Worm (Caenorhabditis elegans): ENCODE measurements around the gene F52B11.2.

DNA sequence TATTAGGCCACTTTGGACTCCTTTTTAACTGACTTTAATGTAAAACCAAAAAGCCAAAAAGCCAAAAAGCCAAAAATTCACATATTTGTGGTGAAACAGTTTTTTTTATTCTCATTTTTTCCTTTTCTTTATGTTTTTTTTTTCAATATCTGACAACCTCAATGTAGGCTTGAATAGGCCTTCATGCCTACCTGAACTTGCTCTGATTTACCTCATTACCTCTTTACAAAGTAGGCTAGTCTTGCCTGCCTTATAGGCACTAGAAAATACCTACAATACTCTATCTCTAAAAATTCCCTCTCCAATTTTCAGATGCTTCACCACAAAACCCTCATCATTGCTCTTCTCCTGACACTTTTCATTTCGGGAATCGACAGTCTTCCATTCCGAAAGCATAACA, 22.9 kb downstream of the F52B11.2 start, which contains the start of gene ins-34:
- no peak for TF ChIP-seq K02D7.2 (tag; optimal IDR thresholded peaks at IDR 0.05)
- no peak for TF ChIP-seq ttx-3 (tag; optimal IDR thresholded peaks at IDR 0.05)
- no peak for TF ChIP-seq hlh-6 (tag; optimal IDR thresholded peaks at IDR 0.05)
- TF ChIP-seq hlh-8 (tag; optimal IDR thresholded peaks at IDR 0.05) = no peak
- no peak for TF ChIP-seq pax-1 (tag; optimal IDR thresholded peaks at IDR 0.05)
- no peak for TF ChIP-seq pha-4 (tag; optimal IDR thresholded peaks at IDR 0.05)
- TF ChIP-seq unc-55 (GFP tag; optimal IDR thresholded peaks at IDR 0.05) = no peak
- no peak for TF ChIP-seq lin-11 (tag; optimal IDR thresholded peaks at IDR 0.05)
- no peak for TF ChIP-seq F13H6.1 (tag; optimal IDR thresholded peaks at IDR 0.05)
- no peak for TF ChIP-seq nfya-1 (tag; optimal IDR thresholded peaks at IDR 0.05)

All from whole organism, late embryonic.